Fruit fly (Drosophila melanogaster) S2 (cell line): ENCODE results near the gene Ugt303B2.

Experiments used
- CG8478 ChIP-seq: fragments of >200 bp; optimal IDR thresholded peaks from 2 replicates; lab custom pipeline; 2018
- CTCF ChIP-seq, 2 experiments: fragments of >200 bp; optimal IDR thresholded peaks; 2 replicates each; lab custom pipeline; 2018

Gene Ugt303B2

DNA sequence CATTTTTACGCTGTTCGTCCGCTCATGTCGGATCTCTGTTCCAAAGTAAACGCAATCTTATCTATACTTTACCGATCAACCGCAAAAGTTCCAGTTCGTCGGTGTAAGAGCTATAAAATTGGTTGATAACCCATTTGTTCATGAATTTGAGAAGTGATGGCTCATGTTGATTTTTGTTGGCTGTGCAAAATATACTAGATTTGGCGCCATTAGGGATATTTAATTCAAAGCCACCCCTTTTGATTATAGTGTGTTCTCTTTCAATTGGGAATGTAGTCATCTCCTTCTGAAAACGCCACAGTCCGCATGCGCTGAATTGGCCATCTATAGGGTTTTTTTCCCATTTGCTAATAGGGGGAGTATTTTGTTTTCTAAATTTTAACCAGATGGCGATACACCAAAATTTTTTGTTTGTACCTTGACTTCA is at the start of gene Ugt303B2:
TSS of gene Ugt303B2 (minus strand) at position 190 of the 427 bp plus-strand sequence.
- TF ChIP-seq CTCF (optimal IDR thresholded peaks at IDR 0.05; lab: Kevin White, UChicago) (peak; percentile 64 to 80), CG8478 (lab: Kevin White, UChicago) (no peak)

DNA sequence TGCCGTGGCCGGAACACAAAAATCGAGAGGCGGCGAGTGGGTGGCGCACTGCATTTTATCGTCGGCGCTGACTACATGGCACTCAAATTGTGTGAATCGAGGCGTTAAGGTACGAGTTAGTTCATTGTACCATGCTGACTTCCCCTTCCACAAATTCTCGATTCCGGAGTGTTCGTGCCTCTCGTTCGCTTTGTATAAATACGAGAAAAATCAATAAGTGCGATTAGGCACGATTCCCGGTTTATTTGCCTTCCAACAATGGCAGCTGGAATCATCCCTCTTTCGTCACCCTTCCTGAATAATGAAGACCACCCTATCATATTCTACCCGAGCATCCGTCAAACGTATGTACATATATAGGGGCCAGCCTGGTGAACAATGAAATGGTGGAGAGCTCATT is 37.9 kb upstream of the Ugt303B2 start:
- no peak for TF ChIP-seq CG8478 (lab: Kevin White, UChicago)
- no peak for TF ChIP-seq CTCF (optimal IDR thresholded peaks at IDR 0.05; lab: Kevin White, UChicago)

DNA sequence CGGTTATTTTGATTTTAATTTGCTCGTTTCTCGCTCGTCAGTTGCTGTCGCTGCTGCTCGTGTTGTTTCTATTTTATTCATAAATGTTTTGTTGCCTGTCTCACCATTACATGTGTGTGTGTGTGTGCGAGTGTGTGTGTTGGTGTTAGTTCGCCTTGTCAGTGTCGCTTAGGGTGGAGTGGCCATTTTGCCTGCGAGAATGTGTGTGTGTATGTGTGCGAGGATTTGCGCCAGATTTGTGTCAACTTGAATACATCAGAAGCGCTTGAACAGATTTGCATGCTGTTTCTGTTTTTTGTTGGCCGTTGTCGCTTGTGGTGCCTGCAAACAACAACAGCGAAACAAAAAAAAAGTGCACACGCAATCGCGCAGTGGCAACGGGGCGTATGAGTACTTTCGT is 30.5 kb upstream of the Ugt303B2 start:
- TF ChIP-seq CTCF (optimal IDR thresholded peaks at IDR 0.05; lab: Kevin White, UChicago): no peak

DNA sequence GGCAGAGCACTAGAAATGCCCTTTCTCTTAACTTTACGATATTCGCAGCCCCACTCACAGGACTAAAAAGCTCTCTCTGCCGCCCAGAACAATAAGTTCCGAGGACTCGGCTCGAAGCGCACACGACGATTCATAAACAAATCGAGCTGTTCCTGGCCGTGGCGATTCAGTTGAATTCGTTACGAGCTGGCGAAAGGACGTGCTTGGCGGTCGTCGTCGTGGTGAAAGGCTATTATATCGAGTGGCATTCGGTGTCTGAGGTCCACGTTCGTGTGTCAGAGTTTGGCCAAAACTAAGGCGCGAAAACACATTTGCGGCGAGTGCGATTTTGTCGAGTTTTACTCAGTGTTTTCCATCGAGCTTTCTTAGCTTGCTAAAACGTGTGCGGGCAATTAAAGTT is 18.5 kb upstream of the Ugt303B2 start, which contains the start of gene beat-IV:
TSS of gene beat-IV (plus strand) at position 169 of the 400 bp plus-strand sequence.
- TF ChIP-seq CG8478 (lab: Kevin White, UChicago) (no peak), CTCF (optimal IDR thresholded peaks at IDR 0.05; lab: Kevin White, UChicago) (no peak)

DNA sequence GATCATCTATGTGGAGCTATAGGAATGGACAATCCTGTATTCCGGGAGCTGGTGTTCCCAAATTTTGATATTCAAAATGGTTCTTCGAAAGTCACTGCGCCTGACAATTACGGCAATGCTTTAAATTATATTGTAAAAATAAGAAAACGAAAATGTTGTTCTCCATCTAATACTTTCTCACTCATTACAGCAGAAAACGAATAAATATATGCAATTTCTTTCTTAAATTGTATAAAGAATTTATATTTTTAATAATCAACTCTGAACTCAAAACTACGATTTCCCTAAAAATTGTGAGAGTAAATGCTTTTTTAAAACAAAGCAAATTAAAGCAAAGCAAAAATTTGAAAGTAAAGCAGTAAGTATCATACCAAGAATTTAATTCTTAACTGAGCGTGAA is 18.1 kb upstream of the Ugt303B2 start, which contains the start of gene CG10164:
TSS of gene CG10164 (minus strand) at position 101 of the 400 bp plus-strand sequence.
- no peak for TF ChIP-seq CTCF (optimal IDR thresholded peaks at IDR 0.05; lab: Kevin White, UChicago)
- no peak for TF ChIP-seq CG8478 (lab: Kevin White, UChicago)

DNA sequence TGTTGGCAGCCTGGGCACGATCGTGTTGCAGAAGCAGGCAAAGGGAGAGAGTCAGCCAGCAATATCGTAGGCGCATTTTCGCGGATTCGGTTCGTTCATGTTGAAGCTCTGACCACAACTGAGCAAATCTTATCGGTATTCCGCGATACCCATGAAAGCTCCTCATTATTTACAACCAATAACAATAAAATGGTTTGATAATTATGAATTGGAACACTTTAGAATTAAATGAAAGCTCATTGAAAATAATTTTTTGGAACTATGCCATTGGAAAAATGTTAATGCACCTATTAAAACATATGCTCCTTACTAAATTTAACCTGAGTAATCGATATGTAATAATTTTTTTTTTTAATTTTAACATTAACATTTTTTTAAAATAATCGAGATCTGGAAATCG is 2.1 kb downstream of the Ugt303B2 start, which contains the start of gene Ugt303B1:
TSS of gene Ugt303B1 (minus strand) at position 101 of the 400 bp plus-strand sequence.
- TF ChIP-seq CTCF (optimal IDR thresholded peaks at IDR 0.05; lab: Kevin White, UChicago): no peak
- no peak for TF ChIP-seq CG8478 (lab: Kevin White, UChicago)

DNA sequence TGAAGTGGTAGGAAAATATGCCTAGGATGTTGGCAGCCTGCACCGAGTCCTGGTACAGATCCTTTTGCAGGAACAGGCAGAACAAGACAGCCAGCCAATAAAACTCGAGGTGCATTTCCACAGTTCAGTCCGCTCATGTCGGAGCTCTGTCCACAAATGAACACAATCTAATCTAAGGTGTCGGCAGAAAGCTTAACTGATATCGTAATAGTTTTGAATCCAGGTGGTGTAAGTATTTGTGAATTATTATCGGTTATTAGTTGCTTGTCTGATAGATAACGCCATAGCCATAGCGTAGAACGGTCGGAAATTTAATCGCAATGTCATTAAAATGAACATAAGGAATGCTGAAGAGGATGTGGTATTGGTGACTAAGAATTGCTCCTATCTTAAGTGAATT is 4.1 kb downstream of the Ugt303B2 start, which contains the start of gene Ugt303B3:
TSS of gene Ugt303B3 (minus strand) at position 159 of the 400 bp plus-strand sequence.
- no peak for TF ChIP-seq CTCF (optimal IDR thresholded peaks at IDR 0.05; lab: Kevin White, UChicago)
- no peak for TF ChIP-seq CG8478 (lab: Kevin White, UChicago)

DNA sequence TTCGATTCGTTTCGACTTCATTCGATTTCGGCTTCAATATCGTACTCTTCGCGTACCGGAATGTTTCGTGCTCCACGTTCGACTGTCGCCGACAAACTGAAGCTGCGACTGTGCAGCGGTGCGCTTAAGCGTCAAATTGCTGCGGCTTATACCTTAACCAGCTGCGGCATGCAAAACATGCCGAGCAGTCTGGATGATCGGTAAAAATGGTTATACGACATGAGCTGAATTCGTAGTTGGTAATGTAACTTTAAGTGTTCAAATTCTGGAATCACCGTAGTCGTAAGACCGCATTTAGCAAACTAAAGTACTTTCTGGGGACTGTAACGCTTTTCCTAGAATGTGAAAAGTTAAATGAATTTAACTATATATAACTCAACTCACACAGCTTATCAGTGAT is 7.8 kb downstream of the Ugt303B2 start, which contains the start of gene CG10175:
TSS of gene CG10175 (minus strand) at position 101 of the 400 bp plus-strand sequence.
- TF ChIP-seq CTCF (optimal IDR thresholded peaks at IDR 0.05; lab: Kevin White, UChicago) (no peak), CG8478 (lab: Kevin White, UChicago) (no peak)

DNA sequence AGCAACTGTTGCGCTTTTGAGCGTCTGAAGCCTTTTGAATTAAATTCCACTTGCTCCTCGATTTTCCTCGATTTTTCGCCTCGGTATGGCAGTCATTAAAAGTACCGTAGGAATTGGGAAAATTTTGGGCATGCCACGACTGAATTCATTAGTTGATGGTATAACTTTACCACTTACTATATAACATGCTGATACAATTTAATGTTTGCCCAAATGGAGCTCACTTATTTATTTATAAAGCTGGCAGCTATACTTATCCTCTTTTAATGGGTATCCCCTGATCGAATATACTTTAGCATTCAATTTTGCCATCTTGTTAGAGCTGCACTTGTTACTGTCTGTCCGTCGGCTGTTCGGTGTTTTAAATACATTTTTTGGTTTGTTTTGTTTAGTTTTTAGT is 11.3 kb downstream of the Ugt303B2 start:
- no peak for TF ChIP-seq CTCF (optimal IDR thresholded peaks at IDR 0.05; lab: Kevin White, UChicago)
- TF ChIP-seq CG8478 (lab: Kevin White, UChicago): no peak

DNA sequence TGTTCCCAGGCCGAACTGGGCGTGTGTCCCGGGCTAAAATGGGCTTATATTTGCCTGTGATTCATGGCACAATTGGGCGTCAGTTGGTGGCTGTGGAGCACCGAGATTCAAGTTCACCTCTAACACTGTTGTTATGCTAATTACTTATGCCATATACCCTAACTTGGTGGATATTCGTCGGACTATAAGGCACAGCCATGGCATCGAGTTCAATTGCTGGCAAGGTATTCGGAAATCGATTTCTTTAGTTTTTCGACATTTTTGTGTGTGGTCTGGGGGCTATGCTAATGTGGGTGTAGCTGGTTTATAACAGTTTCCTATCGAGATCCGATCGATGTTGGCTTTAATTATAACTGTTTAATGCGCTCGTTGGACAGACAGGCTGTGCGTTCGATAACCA is 12.6 kb downstream of the Ugt303B2 start:
- TF ChIP-seq CG8478 (lab: Kevin White, UChicago) (no peak), CTCF (optimal IDR thresholded peaks at IDR 0.05; lab: Kevin White, UChicago) (no peak)

DNA sequence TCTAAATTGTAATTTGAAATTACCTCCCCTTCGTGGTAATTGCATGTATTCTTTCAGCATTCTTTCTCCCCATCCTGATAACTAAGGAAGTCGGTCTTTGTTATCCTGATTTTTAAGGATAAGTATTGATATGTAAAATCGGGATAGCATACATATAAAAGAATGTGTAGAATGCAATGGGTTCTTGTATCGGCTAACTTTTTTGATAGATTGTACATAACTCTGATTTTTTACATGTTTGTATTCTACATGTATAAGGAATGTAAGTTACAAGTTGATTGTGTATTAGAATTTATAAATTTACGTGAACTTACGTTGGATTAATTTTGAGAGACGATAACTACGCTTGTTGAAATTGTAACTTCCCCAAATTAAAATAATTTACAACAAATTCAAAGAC is 16.4 kb downstream of the Ugt303B2 start:
- TF ChIP-seq CG8478 (lab: Kevin White, UChicago): no peak
- TF ChIP-seq CTCF (optimal IDR thresholded peaks at IDR 0.05; lab: Kevin White, UChicago): peak; percentile 44 to 55

DNA sequence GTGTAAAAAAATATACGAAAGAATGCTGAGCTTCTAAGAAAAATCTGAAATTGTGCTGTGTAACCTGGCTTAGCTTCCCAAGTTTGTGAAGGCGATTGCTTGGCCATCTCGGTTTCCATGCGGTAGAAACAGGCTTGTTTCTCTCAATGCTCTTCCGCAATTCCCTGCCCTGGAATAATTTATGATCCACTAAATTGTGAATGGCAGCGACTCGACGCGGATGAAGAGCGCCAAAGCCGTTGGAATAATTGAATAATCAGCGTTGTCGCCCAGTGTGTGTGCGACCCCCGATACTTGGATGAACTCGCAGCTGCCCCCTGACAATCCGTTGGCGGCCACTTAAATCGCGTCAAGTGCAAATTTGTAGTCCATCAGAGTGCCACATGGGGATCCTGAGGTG is 17.2 kb downstream of the Ugt303B2 start, which contains the start of gene CG10177:
TSS of gene CG10177 (minus strand) at position 101 of the 400 bp plus-strand sequence.
- TF ChIP-seq CG8478 (lab: Kevin White, UChicago): no peak
- no peak for TF ChIP-seq CTCF (optimal IDR thresholded peaks at IDR 0.05; lab: Kevin White, UChicago)

DNA sequence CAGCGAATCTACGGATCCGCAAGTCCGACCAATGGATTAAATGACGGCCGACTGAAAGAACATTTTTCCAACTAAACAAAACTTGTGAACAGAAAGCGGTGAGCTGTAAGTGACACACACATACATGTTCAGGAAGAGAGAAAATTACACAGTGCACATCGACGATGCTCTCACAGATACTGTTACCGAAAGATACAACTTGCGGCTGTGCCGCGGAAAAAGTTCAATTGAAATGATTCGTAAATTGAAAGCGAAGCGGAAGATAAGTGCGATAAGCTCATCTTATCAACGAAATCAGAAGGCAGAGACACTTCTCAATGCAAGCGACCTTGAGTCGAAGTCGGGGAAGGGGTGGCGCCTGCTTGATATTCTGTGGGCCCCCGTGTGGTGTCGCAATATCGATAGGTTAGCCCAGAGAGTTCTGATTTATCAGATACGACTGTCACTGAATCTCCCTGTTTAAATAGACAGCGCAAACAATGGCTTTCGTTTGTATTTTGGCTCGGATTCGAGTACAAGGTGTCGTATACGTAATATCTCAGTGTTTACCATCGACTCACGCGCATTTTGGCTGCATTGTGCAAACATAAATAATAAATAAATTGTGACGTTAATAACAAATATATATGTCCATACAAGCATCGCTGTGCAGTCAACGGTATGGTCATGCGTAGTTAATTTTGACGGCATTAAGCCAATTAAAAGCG is 19.2 kb downstream of the Ugt303B2 start, which contains the start of gene Irk2:
TSS of gene Irk2 (minus strand) at position 51 of the 707 bp plus-strand sequence.
- TF ChIP-seq CG8478 (lab: Kevin White, UChicago) (no peak), CTCF (optimal IDR thresholded peaks at IDR 0.05; lab: Kevin White, UChicago) (no peak)

DNA sequence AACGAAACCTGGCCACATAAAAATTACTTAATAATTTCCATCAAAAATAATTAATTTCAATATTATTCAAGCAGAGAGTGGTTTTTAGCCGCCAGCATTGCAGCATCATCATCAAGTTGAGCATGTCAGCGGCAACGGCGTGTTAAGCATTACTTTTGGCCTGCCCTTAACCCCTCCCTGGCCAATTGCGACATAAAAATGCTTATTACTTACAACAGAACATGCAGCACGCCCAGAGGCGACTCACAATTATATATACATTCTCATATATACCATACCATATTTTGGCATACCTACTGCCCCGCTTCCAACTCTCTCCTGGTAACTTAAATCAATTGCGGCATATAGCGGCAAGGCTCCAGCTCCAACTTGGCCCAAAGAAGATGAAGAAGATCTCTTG is 27.4 kb downstream of the Ugt303B2 start:
- TF ChIP-seq CG8478 (lab: Kevin White, UChicago): no peak
- no peak for TF ChIP-seq CTCF (optimal IDR thresholded peaks at IDR 0.05; lab: Kevin White, UChicago)

DNA sequence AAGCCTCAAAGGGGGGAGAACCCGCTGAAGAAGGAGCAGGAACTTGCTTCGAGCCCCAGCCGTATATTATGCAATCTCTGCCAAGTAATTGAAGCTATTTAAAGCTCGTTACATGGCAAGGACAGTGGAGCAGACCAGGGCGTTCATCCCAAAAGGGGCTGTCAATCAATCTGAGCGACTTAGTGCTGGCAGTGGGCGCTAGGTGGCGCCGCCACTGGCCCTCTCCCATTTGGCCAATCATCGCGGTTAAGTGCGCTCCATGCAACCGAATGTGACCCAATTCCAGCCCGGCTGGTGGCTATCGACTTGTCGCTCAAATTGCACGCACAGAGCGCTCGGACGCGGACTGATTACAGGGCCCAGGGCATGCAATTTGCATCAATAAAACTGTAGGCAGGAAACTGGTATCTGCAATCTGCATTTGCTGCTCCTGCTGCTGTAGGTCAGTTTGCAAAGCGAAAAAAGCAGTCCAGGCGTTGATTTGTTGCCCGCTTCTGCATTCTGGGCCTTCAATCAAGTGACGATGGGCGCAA is 29.2 kb downstream of the Ugt303B2 start:
- TF ChIP-seq CTCF (optimal IDR thresholded peaks at IDR 0.05; lab: Kevin White, UChicago): peak; percentile 72 to 81
- TF ChIP-seq CG8478 (lab: Kevin White, UChicago): no peak
